Worm (Caenorhabditis elegans) whole organism, L2 larva: ENCODE results near the gene inx-2.

Source experiments
- dmd-4 ChIP-seq: sonication (generic microtip); optimal IDR thresholded peaks from 2 replicates; lab custom pipeline; 2017; ENCODE audit warnings: missing biosample characterization, missing genetic modification characterization
- mdl-1 ChIP-seq, 2 experiments: fragments of 150-350 bp in 1 of 2; sonication (generic microtip) in 1 of 2; optimal IDR thresholded peaks; 2 replicates each; lab custom pipeline; 2017; ENCODE audit warnings: missing biosample characterization in 2 of 2, missing genetic modification characterization in 2 of 2

DNA sequence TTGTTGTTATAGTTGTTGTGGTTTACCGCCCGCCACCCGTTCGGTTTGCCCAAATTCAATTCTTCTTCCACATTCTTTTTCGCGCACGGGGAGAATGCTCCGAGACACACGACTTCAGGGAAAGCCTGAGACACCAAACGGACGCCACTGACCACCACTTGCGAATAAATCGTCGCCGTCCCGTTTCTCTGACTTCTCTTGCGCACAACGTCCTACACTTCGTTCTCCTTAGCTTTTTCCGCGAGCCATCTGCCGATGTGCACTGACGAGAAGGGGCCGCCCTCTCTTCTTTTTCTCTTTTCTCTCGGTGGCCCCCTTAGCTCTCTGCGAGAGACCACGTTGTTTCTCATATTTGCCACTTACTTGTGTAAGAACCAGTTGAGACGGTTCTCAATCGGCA, 39.5 kb downstream of the inx-2 start, which contains the start of gene C03A3.1:
- TF ChIP-seq mdl-1 (tag; optimal IDR thresholded peaks at IDR 0.05; lab: Kevin White, UChicago) (no peak), dmd-4 (tag; lab: Kevin White, UChicago) (no peak)
